Fruit fly (Drosophila melanogaster) whole organism, pupa: ENCODE results near the gene p38c.

ENCODE experiments used
- CG10348 ChIP-seq: fragments of 200-800 bp; sonication (Bioruptor generic); IDR thresholded peaks from 2 replicates; pipeline ENCODE4 v1.3.6; 2022; ENCODE audit warnings: missing biosample characterization, missing genetic modification characterization
- CG12605 ChIP-seq: fragments of 200-800 bp; sonication (Bioruptor generic); IDR thresholded peaks from 2 replicates; pipeline ENCODE4 v1.3.6; 2022; ENCODE audit warnings: missing biosample characterization, missing genetic modification characterization
- CG13204 ChIP-seq: fragments of 200-800 bp; sonication (Bioruptor generic); optimal IDR thresholded peaks from 2 replicates; lab custom pipeline; 2018; ENCODE audit warnings: missing biosample characterization, mild to moderate bottlenecking, missing genetic modification characterization, moderate library complexity
- CG14655 ChIP-seq: fragments of 200-800 bp; sonication (Bioruptor generic); optimal IDR thresholded peaks from 3 replicates; lab custom pipeline; 2017; ENCODE audit warnings: mild to moderate bottlenecking, missing biosample characterization, missing genetic modification reagents, missing genetic modification characterization
- CG15710 ChIP-seq: fragments of 200-800 bp; sonication (Bioruptor generic); optimal IDR thresholded peaks from 2 replicates; lab custom pipeline; 2018; ENCODE audit warnings: missing biosample characterization, mild to moderate bottlenecking, missing genetic modification characterization, moderate library complexity
- CG17806 ChIP-seq: fragments of 200-800 bp; sonication (Bioruptor generic); optimal IDR thresholded peaks from 2 replicates; lab custom pipeline; 2018; ENCODE audit warnings: missing biosample characterization, mild to moderate bottlenecking, missing genetic modification characterization, moderate library complexity
- CG32121 ChIP-seq: fragments of 200-800 bp; sonication (Bioruptor generic); IDR thresholded peaks from 2 replicates; pipeline ENCODE4 v1.3.6; 2022; ENCODE audit warnings: missing biosample characterization, missing genetic modification characterization
- CG34367 ChIP-seq: fragments of 200-800 bp; sonication (Bioruptor generic); optimal IDR thresholded peaks from 2 replicates; lab custom pipeline; 2018; ENCODE audit warnings: missing biosample characterization, mild to moderate bottlenecking, missing genetic modification characterization
- CG4496 ChIP-seq: fragments of 200-800 bp; sonication (Bioruptor generic); IDR thresholded peaks from 3 replicates; pipeline ENCODE4 v1.3.6; 2022; ENCODE audit warnings: missing biosample characterization, missing genetic modification characterization
- CG8159 ChIP-seq: fragments of 200-800 bp; sonication (Bioruptor generic); optimal IDR thresholded peaks from 3 replicates; lab custom pipeline; 2018; ENCODE audit warnings: missing biosample characterization, mild to moderate bottlenecking, missing genetic modification characterization, moderate library complexity
- CG8301 ChIP-seq: fragments of 200-800 bp; sonication (Bioruptor generic); optimal IDR thresholded peaks from 2 replicates; lab custom pipeline; 2018; ENCODE audit warnings: missing biosample characterization, mild to moderate bottlenecking, missing genetic modification characterization
- CG9948 ChIP-seq: fragments of 200-800 bp; sonication (Bioruptor generic); optimal IDR thresholded peaks from 2 replicates; lab custom pipeline; 2018; ENCODE audit warnings: missing biosample characterization, mild to moderate bottlenecking, missing genetic modification characterization, moderate library complexity
- D1 ChIP-seq: fragments of 200-800 bp; sonication (Bioruptor generic); optimal IDR thresholded peaks from 2 replicates; lab custom pipeline; 2018; ENCODE audit warnings: missing biosample characterization, mild to moderate bottlenecking, missing genetic modification characterization, moderate library complexity
- EcR ChIP-seq: fragments of 200-800 bp; sonication (Bioruptor generic); optimal IDR thresholded peaks from 3 replicates; lab custom pipeline; 2019; ENCODE audit warnings: missing biosample characterization, missing genetic modification characterization, mild to moderate bottlenecking, moderate library complexity, missing genetic modification reagents
- Ets98B ChIP-seq: fragments of 200-800 bp; sonication (Bioruptor generic); IDR thresholded peaks from 2 replicates; pipeline ENCODE4 v1.3.6; 2022; ENCODE audit warnings: missing biosample characterization, missing genetic modification characterization
- Pif1A ChIP-seq: fragments of 200-800 bp; sonication (Bioruptor generic); optimal IDR thresholded peaks from 3 replicates; lab custom pipeline; 2016; ENCODE audit warnings: missing biosample characterization, missing genetic modification characterization
- Pif1B ChIP-seq: fragments of 200-800 bp; sonication (Bioruptor generic); optimal IDR thresholded peaks from 3 replicates; lab custom pipeline; 2016; ENCODE audit warnings: missing biosample characterization, missing genetic modification characterization
- Snoo ChIP-seq: fragments of 200-800 bp; sonication (Bioruptor generic); optimal IDR thresholded peaks from 3 replicates; lab custom pipeline; 2017; ENCODE audit warnings: missing biosample characterization, mild to moderate bottlenecking, missing genetic modification characterization, inconsistent platforms
- fd96Ca ChIP-seq: fragments of 200-800 bp; sonication (Bioruptor generic); IDR thresholded peaks from 3 replicates; pipeline ENCODE4 v1.3.6; 2022; ENCODE audit warnings: missing biosample characterization, missing genetic modification characterization
- gl ChIP-seq: fragments of 200-800 bp; sonication (Bioruptor generic); optimal IDR thresholded peaks from 2 replicates; lab custom pipeline; 2018; ENCODE audit warnings: missing biosample characterization, mild to moderate bottlenecking, missing genetic modification characterization
- rn ChIP-seq: fragments of 200-800 bp; sonication (Bioruptor generic); IDR thresholded peaks from 2 replicates; pipeline ENCODE4 v1.3.6; 2022; ENCODE audit warnings: missing biosample characterization, missing genetic modification characterization

The p38c gene

DNA sequence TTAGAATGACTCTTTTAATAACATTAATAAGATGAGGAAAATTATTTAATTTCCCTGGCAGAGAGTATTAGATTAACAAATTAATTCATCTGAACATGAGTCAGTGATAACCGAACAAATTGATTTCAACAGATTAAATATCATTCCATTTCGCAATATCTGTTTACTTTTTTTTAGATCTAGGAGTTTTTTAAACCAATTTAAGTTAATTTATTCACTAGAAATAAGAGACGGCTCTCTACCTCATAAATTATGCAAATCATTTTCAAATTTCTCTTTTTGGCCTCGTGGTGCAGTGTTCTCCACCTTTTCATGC lies 37.0 kb downstream of the p38c start, which contains the start of gene Root:
Gene Root (plus strand): TSS at position 217 of the 316 bp plus-strand sequence.
- no peak for TF ChIP-seq Pif1B (GFP tag; lab: Kevin White, UChicago)
- no peak for TF ChIP-seq rn (GFP tag; lab: Robert Waterston, UW)
- TF ChIP-seq Snoo (tag; lab: Kevin White, UChicago): no peak
- no peak for TF ChIP-seq Pif1A
- no peak for TF ChIP-seq Ets98B (GFP tag; lab: Robert Waterston, UW)
- no peak for TF ChIP-seq CG13204
- TF ChIP-seq CG9948: no peak
- no peak for TF ChIP-seq CG34367 (tag; lab: Kevin White, UChicago)
- TF ChIP-seq CG14655 (GFP tag; lab: Kevin White, UChicago): no peak
- TF ChIP-seq CG4496 (GFP tag; lab: Robert Waterston, UW): no peak

DNA sequence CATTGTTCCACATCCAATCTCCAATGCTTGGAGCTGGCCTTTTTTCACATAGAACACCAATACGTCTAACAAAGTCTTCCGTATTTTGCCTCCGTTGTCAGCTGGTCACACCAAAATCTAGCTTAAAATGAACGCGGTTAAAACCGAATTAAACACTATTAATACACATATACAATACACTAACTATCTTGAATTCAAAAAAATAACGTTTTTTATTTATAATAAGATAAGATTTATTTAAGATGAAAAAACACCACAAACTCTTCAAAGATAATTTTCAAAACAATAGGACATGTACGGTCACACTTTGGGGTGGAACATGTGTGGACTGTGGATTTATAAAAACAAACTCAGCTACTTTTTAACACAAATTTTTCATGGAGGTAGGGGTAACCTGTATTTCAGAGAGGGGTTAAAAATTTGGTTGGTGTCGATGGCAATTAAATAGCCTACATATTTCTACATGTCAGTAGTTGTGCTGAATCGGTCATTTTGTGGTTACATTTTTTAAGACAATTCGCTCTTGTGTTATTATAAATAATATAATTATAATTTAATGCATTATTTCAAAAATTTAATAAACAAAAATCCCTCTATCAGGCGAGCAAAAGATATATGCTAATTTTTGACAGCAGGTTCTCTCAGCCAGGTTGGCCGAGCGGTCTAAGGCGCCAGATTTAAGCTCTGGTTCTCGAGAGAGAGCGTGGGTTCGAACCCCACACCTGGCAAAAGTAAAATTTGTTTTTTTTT lies 37.5 kb downstream of the p38c start, which contains the start of gene CG13605:
Gene CG13605 (minus strand): TSS at position 70 of the 750 bp plus-strand sequence.
- peak; percentile 79 for TF ChIP-seq Pif1B (GFP tag; lab: Kevin White, UChicago)
- TF ChIP-seq CG8159 (tag; lab: Kevin White, UChicago): peak; percentile 51
- no peak for TF ChIP-seq gl (tag; lab: Kevin White, UChicago)
- no peak for TF ChIP-seq EcR (GFP tag; lab: Kevin White, UChicago)
- peak; percentile 25 for TF ChIP-seq CG34367 (tag; lab: Kevin White, UChicago)
- peak; percentile 62 for TF ChIP-seq Pif1A
- peak; percentile 82 for TF ChIP-seq Ets98B (GFP tag; lab: Robert Waterston, UW)
- peak; percentile 39 for TF ChIP-seq CG15710 (tag; lab: Kevin White, UChicago)
- TF ChIP-seq CG12605 (GFP tag; lab: Robert Waterston, UW): peak; percentile 37; the same call in 1 of the 2 replicates
- peak; percentile 66 for TF ChIP-seq fd96Ca (GFP tag; lab: Robert Waterston, UW)
- peak; percentile 24 for TF ChIP-seq CG9948
- TF ChIP-seq D1 (tag; lab: Kevin White, UChicago): no peak
- TF ChIP-seq CG14655 (GFP tag; lab: Kevin White, UChicago): peak; percentile 61
- TF ChIP-seq CG10348: no peak
- TF ChIP-seq CG13204: no peak
- peak; percentile 86 for TF ChIP-seq CG4496 (GFP tag; lab: Robert Waterston, UW)
- no peak for TF ChIP-seq rn (GFP tag; lab: Robert Waterston, UW)
- TF ChIP-seq CG32121 (GFP tag; lab: Robert Waterston, UW): peak; percentile 77
- TF ChIP-seq CG8301 (tag; lab: Kevin White, UChicago): peak; percentile 51
- peak; percentile 69 for TF ChIP-seq Snoo (tag; lab: Kevin White, UChicago)
- TF ChIP-seq CG17806: peak; percentile 54

DNA sequence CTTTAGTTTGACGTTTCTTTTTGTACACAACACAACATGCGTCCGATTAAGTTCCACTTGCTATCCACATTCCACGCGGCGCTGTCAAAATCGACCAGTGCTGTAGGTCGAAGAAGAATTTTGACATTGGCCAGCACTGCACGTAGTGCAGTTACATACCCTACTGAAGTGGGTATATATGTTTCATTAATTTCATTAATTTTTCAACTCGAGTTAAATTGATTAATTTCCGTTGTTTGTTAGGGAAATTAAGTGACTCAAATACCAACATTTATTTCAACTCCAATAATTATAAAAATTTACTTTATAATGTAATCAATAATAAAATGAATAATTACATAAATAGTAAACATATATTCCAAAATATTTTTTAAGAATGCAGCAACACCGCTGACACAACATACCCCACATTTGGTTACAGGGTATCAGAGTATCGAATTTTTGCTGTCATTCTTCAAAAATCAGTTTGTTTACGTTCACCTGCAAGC lies 41.1 kb downstream of the p38c start, which contains the start of the genes eIF4EHP and CG18428:
Gene eIF4EHP (minus strand): TSS at position 59 of the 488 bp plus-strand sequence.
Gene CG18428 (plus strand): TSS at position 435 of the 488 bp plus-strand sequence.
- TF ChIP-seq CG32121 (GFP tag; lab: Robert Waterston, UW) (no peak), Pif1B (GFP tag; lab: Kevin White, UChicago) (peak; percentile 90), Pif1A (peak; percentile 97), Snoo (tag; lab: Kevin White, UChicago) (peak; percentile 99), Ets98B (GFP tag; lab: Robert Waterston, UW) (no peak), CG17806 (peak; percentile 100), CG15710 (tag; lab: Kevin White, UChicago) (peak; percentile 100), EcR (GFP tag; lab: Kevin White, UChicago) (peak; percentile 78), gl (tag; lab: Kevin White, UChicago) (peak; percentile 94), CG10348 (no peak), CG13204 (peak; percentile 98), CG34367 (tag; lab: Kevin White, UChicago) (peak; percentile 99), CG8301 (tag; lab: Kevin White, UChicago) (peak; percentile 100), D1 (tag; lab: Kevin White, UChicago) (peak; percentile 100), CG4496 (GFP tag; lab: Robert Waterston, UW) (no peak), CG8159 (tag; lab: Kevin White, UChicago) (peak; percentile 100), CG9948 (peak; percentile 100), rn (GFP tag; lab: Robert Waterston, UW) (no peak), fd96Ca (GFP tag; lab: Robert Waterston, UW) (0 out of 3 replicates have a peak, but pooled peaks have one; percentile 93), CG12605 (GFP tag; lab: Robert Waterston, UW) (no peak; the same call in 1 of the 2 replicates), CG14655 (GFP tag; lab: Kevin White, UChicago) (peak; percentile 100)

DNA sequence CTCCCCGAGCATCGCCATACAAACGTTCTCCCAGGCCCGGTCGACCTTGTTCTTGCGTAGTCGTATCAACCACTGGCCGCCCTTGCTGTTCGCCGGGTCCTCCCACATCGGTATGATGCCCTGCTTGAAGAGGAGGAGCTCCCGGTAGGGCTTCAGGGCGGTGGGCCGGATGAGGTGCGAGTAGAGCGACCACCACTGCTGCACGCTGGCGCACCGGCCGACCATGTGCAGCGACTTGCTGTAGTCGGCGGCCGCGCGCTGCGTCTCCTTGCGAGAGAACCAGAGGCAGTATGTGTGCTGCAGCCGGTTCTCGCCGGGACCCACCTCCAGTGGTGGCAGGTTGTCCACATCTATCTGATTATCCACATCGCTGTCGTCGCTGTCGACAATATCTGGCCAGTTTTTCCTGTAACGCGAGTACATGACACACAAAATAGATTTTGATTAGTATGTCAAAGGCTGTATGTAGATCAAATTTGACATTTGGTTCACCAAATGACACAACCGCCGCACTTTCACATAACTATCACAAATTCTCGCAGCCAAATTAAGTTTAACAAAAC lies 43.0 kb downstream of the p38c start, which contains the start of gene CG10694:
Gene CG10694 (plus strand): TSS at position 513 of the 563 bp plus-strand sequence.
- TF ChIP-seq Pif1A: no peak
- TF ChIP-seq CG10348: no peak
- no peak for TF ChIP-seq CG17806

DNA sequence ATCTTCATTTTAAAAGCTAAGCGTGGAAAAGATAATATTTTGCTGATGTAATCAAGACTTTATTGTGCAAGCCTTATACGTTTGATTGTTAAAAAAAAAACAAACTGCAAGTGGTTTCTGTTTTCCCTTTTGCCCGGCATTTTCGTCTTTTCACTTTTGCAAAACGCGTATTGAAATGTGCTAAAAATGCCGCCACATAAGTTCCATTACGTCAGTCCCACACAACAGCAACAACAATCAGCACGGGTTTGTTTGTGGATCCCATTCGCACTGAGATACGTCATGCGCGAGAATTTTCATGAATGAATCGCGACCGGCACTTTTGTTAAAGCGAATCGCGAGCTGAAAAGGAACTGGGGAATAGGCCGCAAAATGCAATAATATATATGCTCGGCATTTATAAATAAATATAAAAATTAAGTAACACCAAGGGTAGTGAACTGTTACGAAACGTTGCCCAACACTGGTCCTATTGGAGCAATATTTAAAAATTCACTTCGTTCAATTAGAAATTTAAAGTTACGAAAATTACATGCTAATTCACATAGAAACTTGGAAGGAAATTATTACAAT lies 43.9 kb downstream of the p38c start:
- TF ChIP-seq CG12605 (GFP tag; lab: Robert Waterston, UW) (no peak), rn (GFP tag; lab: Robert Waterston, UW) (no peak), Pif1A (peak; percentile 79), CG15710 (tag; lab: Kevin White, UChicago) (peak; percentile 1), fd96Ca (GFP tag; lab: Robert Waterston, UW) (no peak), CG17806 (peak; percentile 41), CG34367 (tag; lab: Kevin White, UChicago) (peak; percentile 5), EcR (GFP tag; lab: Kevin White, UChicago) (peak; percentile 94), Snoo (tag; lab: Kevin White, UChicago) (peak; percentile 47), CG14655 (GFP tag; lab: Kevin White, UChicago) (peak; percentile 17), CG8301 (tag; lab: Kevin White, UChicago) (peak; percentile 46), CG8159 (tag; lab: Kevin White, UChicago) (peak; percentile 10), Pif1B (GFP tag; lab: Kevin White, UChicago) (peak; percentile 82)
- TF ChIP-seq, all 21 proteins: peak for 10
